Worm (Caenorhabditis elegans) whole organism, mixed stage, embryonic: Measurements from ENCODE around the gene M88.3.
A peak's percentile ranks its signal among the peaks of the same experiment; 100 is the strongest.

Experiments
- M03D4.4 ChIP-seq: sonication (generic microtip); optimal IDR thresholded peaks from 2 replicates; lab custom pipeline; 2017; ENCODE audit warnings: mild to moderate bottlenecking, missing genetic modification characterization, missing compliant biosample characterization
- blmp-1 ChIP-seq: fragments of 150-350 bp; optimal IDR thresholded peaks from 2 replicates; lab custom pipeline; 2014; ENCODE audit warnings: missing biosample characterization, missing genetic modification characterization
- ceh-39 ChIP-seq: fragments of 150-350 bp; optimal IDR thresholded peaks from 2 replicates; lab custom pipeline; 2014; ENCODE audit warnings: missing biosample characterization, missing genetic modification characterization
- ceh-43 ChIP-seq: fragments of 200-800 bp; sonication (Bioruptor generic); optimal IDR thresholded peaks from 2 replicates; lab custom pipeline; 2018; ENCODE audit warnings: mild to moderate bottlenecking, missing genetic modification characterization, moderate library complexity, missing compliant biosample characterization
- ceh-83 ChIP-seq: fragments of 200-800 bp; sonication (Bioruptor generic); optimal IDR thresholded peaks from 2 replicates; lab custom pipeline; 2018; ENCODE audit warnings: mild to moderate bottlenecking, missing genetic modification characterization, missing compliant biosample characterization
- ces-1 ChIP-seq: fragments of 150-350 bp; optimal IDR thresholded peaks from 2 replicates; lab custom pipeline; 2014; ENCODE audit warnings: missing biosample characterization, missing genetic modification reagents, missing genetic modification characterization
- cnd-1 ChIP-seq: fragments of 200-800 bp; sonication (Bioruptor generic); optimal IDR thresholded peaks from 2 replicates; lab custom pipeline; 2018; ENCODE audit warnings: mild to moderate bottlenecking, missing genetic modification characterization, missing compliant biosample characterization
- drap-1 ChIP-seq: fragments of 200-800 bp; sonication (Bioruptor generic); optimal IDR thresholded peaks from 3 replicates; lab custom pipeline; 2018; ENCODE audit warnings: mild to moderate bottlenecking, missing genetic modification characterization, missing compliant biosample characterization
- elt-1 ChIP-seq: sonication (generic microtip); optimal IDR thresholded peaks from 2 replicates; lab custom pipeline; 2017; ENCODE audit warnings: missing genetic modification characterization, mild to moderate bottlenecking, missing compliant biosample characterization, antibody characterized with exemption, moderate library complexity, borderline replicate concordance; ENCODE audit not compliant: insufficient read depth
- flh-1 ChIP-seq: fragments of 200-800 bp; sonication (Bioruptor generic); optimal IDR thresholded peaks from 2 replicates; lab custom pipeline; 2018; ENCODE audit warnings: mild to moderate bottlenecking, missing genetic modification characterization, moderate library complexity, missing compliant biosample characterization
- ham-2 ChIP-seq: fragments of 200-800 bp; sonication (Bioruptor generic); optimal IDR thresholded peaks from 2 replicates; lab custom pipeline; 2018; ENCODE audit warnings: mild to moderate bottlenecking, missing genetic modification characterization, missing compliant biosample characterization
- hlh-1 ChIP-seq: fragments of 150-350 bp; optimal IDR thresholded peaks from 2 replicates; lab custom pipeline; 2014; ENCODE audit warnings: missing biosample characterization, missing genetic modification reagents, missing genetic modification characterization
- lin-13 ChIP-seq: fragments of 150-350 bp; optimal IDR thresholded peaks from 2 replicates; lab custom pipeline; 2014; ENCODE audit warnings: missing biosample characterization, missing genetic modification characterization
- lsy-2 ChIP-seq: fragments of 150-350 bp; optimal IDR thresholded peaks from 2 replicates; lab custom pipeline; 2014; ENCODE audit warnings: missing biosample characterization, missing genetic modification characterization
- mab-5 ChIP-seq: fragments of 150-350 bp; optimal IDR thresholded peaks from 2 replicates; lab custom pipeline; 2014; ENCODE audit warnings: missing biosample characterization, missing genetic modification characterization
- mep-1 ChIP-seq: fragments of 150-350 bp; optimal IDR thresholded peaks from 2 replicates; lab custom pipeline; 2017; ENCODE audit warnings: missing biosample characterization, missing genetic modification reagents, missing genetic modification characterization, inconsistent platforms
- mls-2 ChIP-seq: sonication (generic microtip); optimal IDR thresholded peaks from 2 replicates; lab custom pipeline; 2016; ENCODE audit warnings: mild to moderate bottlenecking, missing genetic modification characterization, moderate library complexity, missing compliant biosample characterization
- nhr-12 ChIP-seq: fragments of 150-350 bp; optimal IDR thresholded peaks from 2 replicates; lab custom pipeline; 2014; ENCODE audit warnings: missing biosample characterization, missing genetic modification characterization
- nhr-2 ChIP-seq: fragments of 150-350 bp; optimal IDR thresholded peaks from 2 replicates; lab custom pipeline; 2014; ENCODE audit warnings: missing biosample characterization, missing genetic modification characterization
- nhr-237 ChIP-seq: fragments of 150-350 bp; optimal IDR thresholded peaks from 2 replicates; lab custom pipeline; 2014; ENCODE audit warnings: missing biosample characterization, missing genetic modification characterization
- nhr-28 ChIP-seq: fragments of 150-350 bp; optimal IDR thresholded peaks from 2 replicates; lab custom pipeline; 2014; ENCODE audit warnings: missing biosample characterization, missing genetic modification characterization
- nhr-76 ChIP-seq: sonication (generic microtip); optimal IDR thresholded peaks from 2 replicates; lab custom pipeline; 2017; ENCODE audit warnings: missing biosample characterization, missing genetic modification characterization
- pha-4 ChIP-seq: fragments of 150-350 bp; optimal IDR thresholded peaks from 2 replicates; lab custom pipeline; 2018; ENCODE audit warnings: missing biosample characterization, missing genetic modification reagents, missing genetic modification characterization
- sem-2 ChIP-seq: fragments of 200-800 bp; sonication (Bioruptor generic); optimal IDR thresholded peaks from 2 replicates; lab custom pipeline; 2018; ENCODE audit warnings: mild to moderate bottlenecking, missing genetic modification characterization, missing compliant biosample characterization
- snpc-4 ChIP-seq: fragments of 150-350 bp; optimal IDR thresholded peaks from 2 replicates; lab custom pipeline; 2014; ENCODE audit warnings: missing biosample characterization, missing genetic modification characterization
- sptf-1 ChIP-seq: sonication (generic microtip); optimal IDR thresholded peaks from 2 replicates; lab custom pipeline; 2017; ENCODE audit warnings: mild to moderate bottlenecking, missing genetic modification characterization, moderate library complexity, missing compliant biosample characterization
- tbx-8 ChIP-seq: fragments of 200-800 bp; sonication (Bioruptor generic); optimal IDR thresholded peaks from 2 replicates; lab custom pipeline; 2018; ENCODE audit warnings: mild to moderate bottlenecking, missing genetic modification characterization, moderate library complexity, missing compliant biosample characterization
- unc-120 ChIP-seq: sonication (generic microtip); optimal IDR thresholded peaks from 2 replicates; lab custom pipeline; 2017; ENCODE audit warnings: missing genetic modification characterization, missing compliant biosample characterization; ENCODE audit not compliant: poor library complexity, severe bottlenecking
- unc-39 ChIP-seq: fragments of 150-350 bp; optimal IDR thresholded peaks from 2 replicates; lab custom pipeline; 2014; ENCODE audit warnings: missing biosample characterization, missing genetic modification characterization
- unc-62 ChIP-seq: fragments of 150-350 bp; optimal IDR thresholded peaks from 2 replicates; lab custom pipeline; 2014; ENCODE audit warnings: missing biosample characterization, missing genetic modification reagents, missing genetic modification characterization
- zip-8 ChIP-seq: fragments of 150-350 bp; optimal IDR thresholded peaks from 2 replicates; lab custom pipeline; 2014; ENCODE audit warnings: missing biosample characterization, missing genetic modification characterization
- ztf-11 ChIP-seq: fragments of 150-350 bp; optimal IDR thresholded peaks from 2 replicates; lab custom pipeline; 2014; ENCODE audit warnings: missing biosample characterization, missing genetic modification characterization

Gene M88.3

ce11 chrIII:4555345-4555744 lies 10.5 kb upstream of the M88.3 start:
- TF ChIP-seq ces-1 (peak; percentile 3), sem-2 (GFP tag; lab: Kevin White, UChicago) (no peak)

ce11 chrIII:4553316-4553715 lies 8.5 kb upstream of the M88.3 start, which contains the start of gene imph-1:
Gene imph-1, plus strand, starts transcription at chrIII:4553616.
- TF ChIP-seq nhr-76 (tag; lab: Kevin White, UChicago): no peak
- no peak for TF ChIP-seq hlh-1 (tag; lab: Kevin White, UChicago)
- TF ChIP-seq ceh-83: no peak
- no peak for TF ChIP-seq nhr-2 (tag; lab: Kevin White, UChicago)
- no peak for TF ChIP-seq drap-1 (GFP tag; lab: Kevin White, UChicago)
- TF ChIP-seq pha-4: no peak

- no peak for TF ChIP-seq drap-1 (GFP tag; lab: Kevin White, UChicago)
- no peak for TF ChIP-seq unc-39
- no peak for TF ChIP-seq sptf-1 (tag; lab: Kevin White, UChicago)
- no peak for TF ChIP-seq lsy-2 (tag; lab: Kevin White, UChicago)
- TF ChIP-seq ceh-43 (GFP tag; lab: Kevin White, UChicago): no peak
- no peak for TF ChIP-seq nhr-76 (tag; lab: Kevin White, UChicago)
- no peak for TF ChIP-seq zip-8 (tag; lab: Kevin White, UChicago)
- TF ChIP-seq nhr-12 (tag; lab: Kevin White, UChicago): no peak
- no peak for TF ChIP-seq sem-2 (GFP tag; lab: Kevin White, UChicago)
- TF ChIP-seq mab-5: no peak
- no peak for TF ChIP-seq unc-62 (GFP tag; lab: Kevin White, UChicago)
- no peak for TF ChIP-seq elt-1 (tag; lab: Kevin White, UChicago)
- TF ChIP-seq M03D4.4 (tag; lab: Kevin White, UChicago): no peak
- TF ChIP-seq ham-2: no peak
- TF ChIP-seq nhr-237: no peak
- no peak for TF ChIP-seq nhr-2 (tag; lab: Kevin White, UChicago)
- no peak for TF ChIP-seq ceh-83
- no peak for TF ChIP-seq lin-13 (tag; lab: Kevin White, UChicago)
- no peak for TF ChIP-seq cnd-1
- no peak for TF ChIP-seq tbx-8 (GFP tag; lab: Kevin White, UChicago)
Measured at ce11 chrIII:4552872-4553271, 8.0 kb upstream of the M88.3 start.

ce11 chrIII:4551963-4552362 lies 7.1 kb upstream of the M88.3 start:
- TF ChIP-seq lin-13 (tag; lab: Kevin White, UChicago) (no peak), pha-4 (peak; percentile 33)

DNA sequence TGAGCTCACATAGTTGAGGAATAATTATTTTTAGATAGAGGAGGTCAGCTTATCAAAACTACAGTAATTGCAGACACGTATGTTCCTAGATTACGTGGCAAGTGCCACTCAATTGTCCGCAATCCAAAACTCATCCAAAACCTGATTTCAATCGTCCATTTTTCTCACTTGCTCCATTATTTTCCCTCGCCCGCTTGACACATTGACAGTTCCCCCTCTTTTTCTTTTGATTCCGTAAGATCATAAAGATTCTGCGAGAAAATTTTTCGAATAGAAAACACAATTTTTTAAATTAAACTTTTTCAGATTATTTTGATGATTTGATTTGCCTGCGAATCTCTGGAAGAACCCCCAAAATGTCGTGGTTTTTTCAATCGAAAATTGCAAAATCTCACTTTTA lies 3.9 kb upstream of the M88.3 start, which contains the start of gene M88.4:
Gene M88.4 (plus strand): TSS at position 301 of the 400 bp plus-strand sequence.
- TF ChIP-seq pha-4: no peak
- no peak for TF ChIP-seq hlh-1 (tag; lab: Kevin White, UChicago)
- no peak for TF ChIP-seq nhr-28 (tag; lab: Kevin White, UChicago)
- no peak for TF ChIP-seq flh-1 (GFP tag; lab: Kevin White, UChicago)
- TF ChIP-seq ztf-11: no peak
- TF ChIP-seq ceh-39: no peak
- no peak for TF ChIP-seq mep-1
- no peak for TF ChIP-seq sem-2 (GFP tag; lab: Kevin White, UChicago)
- TF ChIP-seq blmp-1 (tag; lab: Kevin White, UChicago): no peak
- no peak for TF ChIP-seq nhr-237
- no peak for TF ChIP-seq nhr-76 (tag; lab: Kevin White, UChicago)
- TF ChIP-seq mls-2: no peak
- TF ChIP-seq mab-5: no peak
- TF ChIP-seq elt-1 (tag; lab: Kevin White, UChicago): no peak
- TF ChIP-seq snpc-4: no peak
- no peak for TF ChIP-seq nhr-12 (tag; lab: Kevin White, UChicago)

DNA sequence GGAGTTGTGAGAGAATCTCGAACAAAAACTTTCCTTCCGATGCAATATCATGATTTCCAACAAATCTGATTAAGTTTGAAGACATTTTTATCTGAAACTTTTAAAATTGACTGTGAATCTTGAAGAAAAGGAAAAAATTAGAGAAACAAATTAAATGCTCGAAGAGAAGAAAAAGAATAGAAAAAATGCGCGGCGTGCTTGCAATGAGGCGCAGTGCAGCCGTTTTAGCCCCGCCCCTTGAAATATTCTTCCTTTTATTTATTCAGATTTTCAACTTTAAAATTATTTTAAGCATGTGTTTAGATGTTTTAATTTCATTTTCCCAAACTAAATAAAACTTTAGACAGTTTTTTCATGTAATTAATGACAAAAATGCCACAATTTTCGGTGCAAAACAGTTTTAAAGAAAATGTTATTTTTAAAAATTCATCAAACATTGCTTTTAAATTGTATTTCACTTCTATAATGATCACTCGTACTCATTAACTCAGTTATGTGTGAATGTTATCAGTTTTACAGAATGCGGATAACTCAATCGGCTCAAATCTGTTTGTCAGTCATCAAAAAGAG lies 2.4 kb downstream of the M88.3 start, which contains the start of the genes mrps-34 and cisd-3.1:
Gene mrps-34 (minus strand): TSS at position 91 of the 570 bp plus-strand sequence.
Gene cisd-3.1 (plus strand): TSS at position 520 of the 570 bp plus-strand sequence.
- TF ChIP-seq mep-1: peak; percentile 26
- peak; percentile 47 for TF ChIP-seq lsy-2 (tag; lab: Kevin White, UChicago)
- TF ChIP-seq M03D4.4 (tag; lab: Kevin White, UChicago): peak; percentile 57
- peak; percentile 16 for TF ChIP-seq mab-5
- TF ChIP-seq drap-1 (GFP tag; lab: Kevin White, UChicago): no peak
- TF ChIP-seq ceh-43 (GFP tag; lab: Kevin White, UChicago): peak; percentile 58
- peak; percentile 6 for TF ChIP-seq unc-120 (tag; lab: Kevin White, UChicago)
- peak; percentile 18 for TF ChIP-seq hlh-1 (tag; lab: Kevin White, UChicago)
- TF ChIP-seq mls-2: peak; percentile 32
- TF ChIP-seq elt-1 (tag; lab: Kevin White, UChicago): no peak
- peak; percentile 23 for TF ChIP-seq blmp-1 (tag; lab: Kevin White, UChicago)
- TF ChIP-seq cnd-1: peak; percentile 12
- no peak for TF ChIP-seq nhr-12 (tag; lab: Kevin White, UChicago)
- peak; percentile 58 for TF ChIP-seq sptf-1 (tag; lab: Kevin White, UChicago)
- TF ChIP-seq ham-2: no peak
- no peak for TF ChIP-seq ceh-83
- TF ChIP-seq snpc-4: no peak
